Fruit fly (Drosophila melanogaster): ENCODE data around the gene prage.

The prage gene

DNA sequence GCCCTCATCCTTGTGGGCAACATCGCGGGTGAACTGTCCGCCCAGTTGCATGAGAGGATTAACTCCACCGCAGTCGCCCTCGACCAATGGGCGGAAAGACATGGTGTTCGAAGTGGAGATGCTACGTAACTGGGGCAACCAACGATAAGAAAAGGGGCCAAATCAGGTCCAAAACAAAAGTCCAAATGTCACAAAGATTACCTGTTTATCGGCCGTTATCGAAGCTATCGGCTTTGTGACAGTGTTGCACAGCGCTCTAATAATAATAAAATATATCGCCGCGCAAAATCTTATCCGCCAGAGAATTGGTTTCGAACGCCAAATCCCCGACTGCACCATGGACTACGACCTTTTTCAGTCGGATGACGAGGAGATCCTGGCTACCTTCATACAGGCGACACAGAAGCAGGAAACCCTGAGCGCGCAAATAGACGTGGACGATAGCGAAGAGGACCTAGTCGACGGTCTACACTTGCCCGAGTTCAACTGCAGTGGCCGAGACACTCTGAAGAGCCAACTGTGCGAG is 95.1 kb downstream of the prage start, which contains the start of the genes CG14803 and Pex5 (continued):
- TF ChIP-seq fd64A (GFP tag; optimal IDR thresholded peaks at IDR 0.05) (no peak), abd-A (tag; optimal IDR thresholded peaks at IDR 0.05) (no peak), jumu (GFP tag; optimal IDR thresholded peaks at IDR 0.05) (no peak), vvl (GFP tag; IDR thresholded peaks at IDR 0.05) (no peak), HHEX (GFP tag; optimal IDR thresholded peaks at IDR 0.05) (no peak), CG10543 (GFP tag; optimal IDR thresholded peaks at IDR 0.05) (no peak), CG1024 (GFP tag; IDR thresholded peaks at IDR 0.05) (no peak), Opbp (GFP tag; IDR thresholded peaks at IDR 0.05; ENCODE audit: partially characterized antibody) (peak; percentile 67; the same call in 2 of the 3 replicates), CG9876 (GFP tag; optimal IDR thresholded peaks at IDR 0.05) (no peak), CG12659 (GFP tag; optimal IDR thresholded peaks at IDR 0.05) (no peak), Nf-YA (GFP tag; IDR thresholded peaks at IDR 0.05) (no peak), NFAT (GFP tag; IDR thresholded peaks at IDR 0.05) (no peak), slp2 (GFP tag; optimal IDR thresholded peaks at IDR 0.05) (no peak), wor (GFP tag; IDR thresholded peaks at IDR 0.05) (no peak), Ets65A (GFP tag) (peak; percentile 43), Ets97D (GFP tag; optimal IDR thresholded peaks at IDR 0.05) (peak; percentile 19), chinmo (GFP tag; IDR thresholded peaks at IDR 0.05; ENCODE audit: partially characterized antibody) (no peak), CG6272 (GFP tag; IDR thresholded peaks at IDR 0.05) (no peak), pb (GFP tag; optimal IDR thresholded peaks at IDR 0.05) (no peak), fu2 (GFP tag; optimal IDR thresholded peaks at IDR 0.05) (no peak), stc (GFP tag; IDR thresholded peaks at IDR 0.05) (no peak), CG14965 (GFP tag; optimal IDR thresholded peaks at IDR 0.05; ENCODE audit: borderline replicate concordance) (no peak), CG30431 (GFP tag; optimal IDR thresholded peaks at IDR 0.05) (no peak), bigmax (GFP tag; optimal IDR thresholded peaks at IDR 0.05) (no peak), ewg (GFP tag; optimal IDR thresholded peaks at IDR 0.05) (no peak), H15 (GFP tag; IDR thresholded peaks at IDR 0.05) (no peak), ase (GFP tag; IDR thresholded peaks at IDR 0.05) (no peak), prd (optimal IDR thresholded peaks at IDR 0.05) (no peak), prd (GFP tag; IDR thresholded peaks at IDR 0.05) (no peak), lilli (GFP tag; optimal IDR thresholded peaks at IDR 0.05) (no peak), cad (GFP tag; optimal IDR thresholded peaks at IDR 0.05) (no peak), CG13287 (GFP tag; IDR thresholded peaks at IDR 0.05; ENCODE audit: partially characterized antibody) (peak; percentile 73), Tbp (GFP tag; optimal IDR thresholded peaks at IDR 0.05) (no peak), Myb (GFP tag; optimal IDR thresholded peaks at IDR 0.05) (peak; percentile 31), hkb (optimal IDR thresholded peaks at IDR 0.05) (no peak), hkb (GFP tag; IDR thresholded peaks at IDR 0.05) (no peak), maf-S (GFP tag; optimal IDR thresholded peaks at IDR 0.05) (no peak), Hey (tag; optimal IDR thresholded peaks at IDR 0.05) (no peak), CG2875 (GFP tag; optimal IDR thresholded peaks at IDR 0.05) (no peak), Scr (GFP tag; IDR thresholded peaks at IDR 0.05; ENCODE audit: partially characterized antibody) (peak; percentile 63), CG4282 (GFP tag; optimal IDR thresholded peaks at IDR 0.05) (no peak), CoRest (tag; optimal IDR thresholded peaks at IDR 0.05) (peak; percentile 3), CG13296 (GFP tag; optimal IDR thresholded peaks at IDR 0.05) (no peak), Lim3 (GFP tag; IDR thresholded peaks at IDR 0.05) (no peak), seq (GFP tag; IDR thresholded peaks at IDR 0.05) (no peak), grau (tag; optimal IDR thresholded peaks at IDR 0.05) (no peak), CG11560 (tag; IDR thresholded peaks at IDR 0.05) (no peak), ato (GFP tag; IDR thresholded peaks at IDR 0.05; ENCODE audit: partially characterized antibody) (peak; percentile 38), yki (optimal IDR thresholded peaks at IDR 0.05) (no peak), CG17612 (GFP tag; IDR thresholded peaks at IDR 0.05) (no peak), pho (GFP tag; optimal IDR thresholded peaks at IDR 0.05) (no peak), Side (GFP tag; optimal IDR thresholded peaks at IDR 0.05) (no peak), CG13775 (GFP tag; optimal IDR thresholded peaks at IDR 0.05) (no peak)

All from whole organism, embryonic.